Fruit fly (Drosophila melanogaster) whole organism, pupa: ENCODE measurements around the gene CG14352.

ENCODE experiments used
- CG10348 ChIP-seq: fragments of 200-800 bp; sonication (Bioruptor generic); IDR thresholded peaks from 2 replicates; pipeline ENCODE4 v1.3.6; 2022; ENCODE audit warnings: missing biosample characterization, missing genetic modification characterization
- CG15710 ChIP-seq: fragments of 200-800 bp; sonication (Bioruptor generic); optimal IDR thresholded peaks from 2 replicates; lab custom pipeline; 2018; ENCODE audit warnings: missing biosample characterization, mild to moderate bottlenecking, missing genetic modification characterization, moderate library complexity
- CG34367 ChIP-seq: fragments of 200-800 bp; sonication (Bioruptor generic); optimal IDR thresholded peaks from 2 replicates; lab custom pipeline; 2018; ENCODE audit warnings: missing biosample characterization, mild to moderate bottlenecking, missing genetic modification characterization
- CG8301 ChIP-seq: fragments of 200-800 bp; sonication (Bioruptor generic); optimal IDR thresholded peaks from 2 replicates; lab custom pipeline; 2018; ENCODE audit warnings: missing biosample characterization, mild to moderate bottlenecking, missing genetic modification characterization
- CG9948 ChIP-seq: fragments of 200-800 bp; sonication (Bioruptor generic); optimal IDR thresholded peaks from 2 replicates; lab custom pipeline; 2018; ENCODE audit warnings: missing biosample characterization, mild to moderate bottlenecking, missing genetic modification characterization, moderate library complexity
- EcR ChIP-seq: fragments of 200-800 bp; sonication (Bioruptor generic); optimal IDR thresholded peaks from 3 replicates; lab custom pipeline; 2019; ENCODE audit warnings: missing biosample characterization, missing genetic modification characterization, mild to moderate bottlenecking, moderate library complexity, missing genetic modification reagents
- Ets98B ChIP-seq: fragments of 200-800 bp; sonication (Bioruptor generic); IDR thresholded peaks from 2 replicates; pipeline ENCODE4 v1.3.6; 2022; ENCODE audit warnings: missing biosample characterization, missing genetic modification characterization
- Pif1A ChIP-seq: fragments of 200-800 bp; sonication (Bioruptor generic); optimal IDR thresholded peaks from 3 replicates; lab custom pipeline; 2016; ENCODE audit warnings: missing biosample characterization, missing genetic modification characterization
- Snoo ChIP-seq: fragments of 200-800 bp; sonication (Bioruptor generic); optimal IDR thresholded peaks from 3 replicates; lab custom pipeline; 2017; ENCODE audit warnings: missing biosample characterization, mild to moderate bottlenecking, missing genetic modification characterization, inconsistent platforms
- fd96Ca ChIP-seq: fragments of 200-800 bp; sonication (Bioruptor generic); IDR thresholded peaks from 3 replicates; pipeline ENCODE4 v1.3.6; 2022; ENCODE audit warnings: missing biosample characterization, missing genetic modification characterization
- rn ChIP-seq: fragments of 200-800 bp; sonication (Bioruptor generic); IDR thresholded peaks from 2 replicates; pipeline ENCODE4 v1.3.6; 2022; ENCODE audit warnings: missing biosample characterization, missing genetic modification characterization

DNA sequence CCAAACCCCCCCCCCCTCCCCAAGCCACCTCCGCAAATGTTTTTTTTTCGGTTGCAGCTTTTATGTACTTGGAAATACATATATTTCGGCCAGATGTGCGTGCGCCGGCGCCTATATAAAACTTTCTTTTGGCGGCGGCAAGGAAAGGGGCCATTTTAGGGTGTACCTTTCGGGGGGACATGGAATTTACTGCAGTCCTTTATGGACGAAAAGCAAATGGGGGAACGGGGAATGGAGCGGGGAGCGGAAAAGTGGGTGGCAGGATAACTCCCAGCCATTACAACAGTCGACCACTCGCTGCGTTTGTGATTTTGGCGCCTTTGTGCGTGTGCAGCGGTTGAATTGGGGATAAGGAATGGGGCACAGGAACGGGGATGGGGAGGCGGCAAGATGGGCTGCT is 7.5 kb downstream of the CG14352 start:
- TF ChIP-seq CG8301 (tag; lab: Kevin White, UChicago): no peak
- TF ChIP-seq rn (GFP tag; lab: Robert Waterston, UW): no peak
- no peak for TF ChIP-seq Pif1A (GFP tag; lab: Kevin White, UChicago)
- TF ChIP-seq EcR (GFP tag; lab: Kevin White, UChicago): no peak
- no peak for TF ChIP-seq CG10348
- TF ChIP-seq CG15710: no peak
- no peak for TF ChIP-seq CG9948 (tag; lab: Kevin White, UChicago)
- no peak for TF ChIP-seq Ets98B (GFP tag; lab: Robert Waterston, UW)
- no peak for TF ChIP-seq Snoo (tag; lab: Kevin White, UChicago)
- TF ChIP-seq CG34367: no peak
- no peak for TF ChIP-seq fd96Ca (GFP tag; lab: Robert Waterston, UW)
